Worm (Caenorhabditis elegans) whole organism, L2 larva: ENCODE measurements around the gene W05E10.5.

Source experiments
- ZK546.5 ChIP-seq: sonication (generic microtip); optimal IDR thresholded peaks from 2 replicates; lab custom pipeline; 2017; ENCODE audit warnings: missing biosample characterization, missing genetic modification characterization
- ama-1 ChIP-seq: fragments of 150-350 bp; optimal IDR thresholded peaks from 2 replicates; lab custom pipeline; 2018; ENCODE audit warnings: inconsistent platforms
- ceh-16 ChIP-seq: fragments of 150-350 bp; optimal IDR thresholded peaks from 2 replicates; lab custom pipeline; 2014; ENCODE audit warnings: missing biosample characterization, missing genetic modification characterization
- lin-39 ChIP-seq: fragments of 150-350 bp; optimal IDR thresholded peaks from 2 replicates; lab custom pipeline; 2014; ENCODE audit warnings: missing biosample characterization, missing genetic modification reagents, missing genetic modification characterization
- mbf-1 ChIP-seq: sonication (generic microtip); optimal IDR thresholded peaks from 2 replicates; lab custom pipeline; 2017; ENCODE audit warnings: missing biosample characterization, missing genetic modification characterization
- nhr-12 ChIP-seq: fragments of 150-350 bp; optimal IDR thresholded peaks from 2 replicates; lab custom pipeline; 2014; ENCODE audit warnings: missing biosample characterization, missing genetic modification characterization
- nhr-6 ChIP-seq: fragments of 150-350 bp; optimal IDR thresholded peaks from 2 replicates; lab custom pipeline; 2014; ENCODE audit warnings: missing biosample characterization, missing genetic modification characterization
- snpc-4 ChIP-seq: fragments of 150-350 bp; optimal IDR thresholded peaks from 2 replicates; lab custom pipeline; 2014; ENCODE audit warnings: missing biosample characterization, missing genetic modification characterization
- unc-39 ChIP-seq: fragments of 150-350 bp; optimal IDR thresholded peaks from 2 replicates; lab custom pipeline; 2014; ENCODE audit warnings: missing biosample characterization, missing genetic modification characterization
- ztf-4 ChIP-seq: fragments of 150-350 bp; optimal IDR thresholded peaks from 2 replicates; lab custom pipeline; 2014; ENCODE audit warnings: missing biosample characterization, missing genetic modification characterization

DNA sequence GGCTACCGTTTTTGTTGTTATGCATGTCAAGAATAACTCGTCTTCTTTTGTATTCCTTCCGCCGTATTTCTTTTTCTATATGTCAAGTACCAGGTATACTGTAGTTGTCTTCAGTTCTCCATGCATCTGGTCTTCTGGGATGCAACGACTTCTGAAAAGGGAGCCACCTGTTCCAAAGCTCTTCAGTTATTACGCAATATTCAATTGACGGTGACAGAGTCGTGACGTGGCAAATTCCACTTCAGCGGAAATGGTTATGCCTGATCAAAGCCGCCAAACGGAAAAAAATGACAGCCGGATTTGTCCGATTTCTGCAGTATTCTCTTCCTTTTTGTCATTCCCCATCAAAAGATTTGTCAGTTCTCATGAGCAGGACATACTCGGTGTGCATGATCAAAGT, 39.0 kb downstream of the W05E10.5 start:
- TF ChIP-seq lin-39 (tag; lab: Kevin White, UChicago) = no peak
- no peak for TF ChIP-seq ztf-4
- no peak for TF ChIP-seq unc-39 (tag; lab: Kevin White, UChicago)
- TF ChIP-seq nhr-12 (tag; lab: Kevin White, UChicago) = no peak
- no peak for TF ChIP-seq ZK546.5 (tag; lab: Kevin White, UChicago)
- no peak for TF ChIP-seq ceh-16 (tag; lab: Kevin White, UChicago)
- no peak for TF ChIP-seq nhr-6
- TF ChIP-seq mbf-1 (tag; lab: Kevin White, UChicago) = no peak
- TF ChIP-seq ama-1 (lab: Kevin White, UChicago) = no peak
- no peak for TF ChIP-seq snpc-4 (tag; lab: Kevin White, UChicago)
